Worm (Caenorhabditis elegans): ENCODE measurements around the gene Y49E10.27.

Y49E10.27 gene

ce11 chrIII:12455651-12456420 lies 21.6 kb downstream of the Y49E10.27 start:
- TF ChIP-seq odd-2 (tag; optimal IDR thresholded peaks at IDR 0.05), result no peak
- TF ChIP-seq eyg-1 (tag; optimal IDR thresholded peaks at IDR 0.05), result no peak
- TF ChIP-seq pros-1 (tag; optimal IDR thresholded peaks at IDR 0.05), result no peak
- no peak for TF ChIP-seq fax-1 (tag; optimal IDR thresholded peaks at IDR 0.05)
- TF ChIP-seq npax-4 (tag; optimal IDR thresholded peaks at IDR 0.05), result no peak
- TF ChIP-seq C08G9.2 (tag; optimal IDR thresholded peaks at IDR 0.05), result no peak

ce11 chrIII:12456801-12457647 lies 22.8 kb downstream of the Y49E10.27 start, which contains the start of the genes scav-3 and Y49E10.21:
Gene scav-3, minus strand, starts transcription at chrIII:12456850.
Gene Y49E10.21, plus strand, starts transcription at chrIII:12457597.
- TF ChIP-seq hlh-30 (tag; optimal IDR thresholded peaks at IDR 0.05; ENCODE audit: insufficient read depth) (peak; percentile 75), dmd-4 (tag; optimal IDR thresholded peaks at IDR 0.05; ENCODE audit: borderline replicate concordance) (no peak), pat-9 (tag; optimal IDR thresholded peaks at IDR 0.05) (no peak), ceh-31 (tag; optimal IDR thresholded peaks at IDR 0.05) (peak; percentile 37), ets-4 (tag; optimal IDR thresholded peaks at IDR 0.05) (peak; percentile 43)

ce11 chrIII:12458970-12459369 lies 24.8 kb downstream of the Y49E10.27 start:
- TF ChIP-seq hlh-13 (GFP tag; optimal IDR thresholded peaks at IDR 0.05) (no peak), ceh-24 (tag; optimal IDR thresholded peaks at IDR 0.05) (no peak), sdc-2 (tag; optimal IDR thresholded peaks at IDR 0.05) (no peak), ahr-1 (tag; optimal IDR thresholded peaks at IDR 0.05) (no peak), gmeb-2 (tag; optimal IDR thresholded peaks at IDR 0.05) (no peak), rnt-1 (tag; optimal IDR thresholded peaks at IDR 0.05) (no peak), eyg-1 (tag; optimal IDR thresholded peaks at IDR 0.05) (no peak), ztf-16 (tag; optimal IDR thresholded peaks at IDR 0.05) (no peak), dve-1 (tag; optimal IDR thresholded peaks at IDR 0.05) (no peak), fkh-10 (GFP tag; optimal IDR thresholded peaks at IDR 0.05) (no peak), C08G9.2 (tag; optimal IDR thresholded peaks at IDR 0.05) (no peak), ceh-48 (tag; optimal IDR thresholded peaks at IDR 0.05) (no peak), ceh-19 (GFP tag; optimal IDR thresholded peaks at IDR 0.05) (no peak), zip-5 (tag; optimal IDR thresholded peaks at IDR 0.05) (no peak), nhr-11 (tag; optimal IDR thresholded peaks at IDR 0.05) (no peak)

- TF ChIP-seq che-1 (tag; optimal IDR thresholded peaks at IDR 0.05), result no peak
- TF ChIP-seq nhr-232 (tag; optimal IDR thresholded peaks at IDR 0.05), result no peak
- no peak for TF ChIP-seq ceh-2 (tag; optimal IDR thresholded peaks at IDR 0.05)
- TF ChIP-seq sox-4 (tag; optimal IDR thresholded peaks at IDR 0.05), result no peak
- TF ChIP-seq pat-9 (tag; optimal IDR thresholded peaks at IDR 0.05), result no peak
- TF ChIP-seq zip-5 (tag; optimal IDR thresholded peaks at IDR 0.05), result no peak
- TF ChIP-seq unc-55 (GFP tag; optimal IDR thresholded peaks at IDR 0.05), result no peak
- TF ChIP-seq hlh-8 (tag; optimal IDR thresholded peaks at IDR 0.05), result no peak
- no peak for TF ChIP-seq hlh-13 (GFP tag; optimal IDR thresholded peaks at IDR 0.05)
These were observed 32.1 kb downstream of the Y49E10.27 start, which contains the start of gene pstk-1 for ce11 chrIII:12466310-12466709. Gene pstk-1, plus strand, starts transcription at chrIII:12466610.

ce11 chrIII:12468869-12469268 lies 34.7 kb downstream of the Y49E10.27 start, which contains the start of gene Y49E10.29:
Gene Y49E10.29, plus strand, starts transcription at chrIII:12469169.
- no peak for TF ChIP-seq F13H6.1 (tag; optimal IDR thresholded peaks at IDR 0.05)
- TF ChIP-seq K09A11.1 (tag; optimal IDR thresholded peaks at IDR 0.05; ENCODE audit: insufficient read depth), result no peak
- no peak for TF ChIP-seq dmd-4 (tag; optimal IDR thresholded peaks at IDR 0.05; ENCODE audit: borderline replicate concordance)
- no peak for TF ChIP-seq sox-4 (tag; optimal IDR thresholded peaks at IDR 0.05)
- TF ChIP-seq pha-2 (tag; optimal IDR thresholded peaks at IDR 0.05), result no peak
- no peak for TF ChIP-seq tbx-2 (tag; optimal IDR thresholded peaks at IDR 0.05)
- no peak for TF ChIP-seq ref-2 (tag; optimal IDR thresholded peaks at IDR 0.05)
- TF ChIP-seq fax-1 (tag; optimal IDR thresholded peaks at IDR 0.05), result no peak
- no peak for TF ChIP-seq pha-4 (tag; optimal IDR thresholded peaks at IDR 0.05)
- TF ChIP-seq nhr-11 (tag; optimal IDR thresholded peaks at IDR 0.05), result no peak
- no peak for TF ChIP-seq mec-3 (tag; optimal IDR thresholded peaks at IDR 0.05; ENCODE audit: borderline replicate concordance)
